Worm (Caenorhabditis elegans) whole organism, L2 larva: ENCODE measurements around the gene T19C3.2.

Source experiments
- elt-3 ChIP-seq: sonication (generic microtip); optimal IDR thresholded peaks from 2 replicates; lab custom pipeline; 2017; ENCODE audit warnings: missing biosample characterization, missing genetic modification characterization
- nhr-10 ChIP-seq: sonication (generic microtip); optimal IDR thresholded peaks from 2 replicates; lab custom pipeline; 2017; ENCODE audit warnings: missing biosample characterization, missing genetic modification characterization
- nhr-23 ChIP-seq: fragments of 150-350 bp; optimal IDR thresholded peaks from 2 replicates; lab custom pipeline; 2014; ENCODE audit warnings: missing biosample characterization, missing genetic modification reagents, missing genetic modification characterization
- nhr-25 ChIP-seq: fragments of 150-350 bp; sonication (generic microtip); optimal IDR thresholded peaks from 3 replicates; lab custom pipeline; 2014; ENCODE audit warnings: missing biosample characterization, missing genetic modification characterization
- nhr-6 ChIP-seq: fragments of 150-350 bp; optimal IDR thresholded peaks from 2 replicates; lab custom pipeline; 2014; ENCODE audit warnings: missing biosample characterization, missing genetic modification characterization
- sem-4 ChIP-seq: fragments of 150-350 bp; optimal IDR thresholded peaks from 2 replicates; lab custom pipeline; 2014; ENCODE audit warnings: missing biosample characterization, missing genetic modification reagents, missing genetic modification characterization
- snpc-4 ChIP-seq: fragments of 150-350 bp; optimal IDR thresholded peaks from 2 replicates; lab custom pipeline; 2014; ENCODE audit warnings: missing biosample characterization, missing genetic modification characterization
- zag-1 ChIP-seq: fragments of 150-350 bp; optimal IDR thresholded peaks from 2 replicates; lab custom pipeline; 2014; ENCODE audit warnings: missing biosample characterization, missing genetic modification characterization

ce11 chrIII:609549-609948 is 7.8 kb downstream of the T19C3.2 start, which contains the start of gene best-17:
- no peak for TF ChIP-seq nhr-25 (tag; lab: Kevin White, UChicago)
- no peak for TF ChIP-seq elt-3
- TF ChIP-seq nhr-6 (tag; lab: Kevin White, UChicago), result no peak
- TF ChIP-seq nhr-10 (tag; lab: Kevin White, UChicago), result no peak
- no peak for TF ChIP-seq zag-1 (tag; lab: Kevin White, UChicago)
- no peak for TF ChIP-seq snpc-4
- no peak for TF ChIP-seq sem-4 (tag; lab: Kevin White, UChicago)
- no peak for TF ChIP-seq nhr-23 (tag; lab: Kevin White, UChicago)
